Fruit fly (Drosophila melanogaster) whole organism: ENCODE results near the gene Kah.

Experiments
- Dll ChIP-seq: fragments of >200 bp; optimal IDR thresholded peaks from 2 replicates; lab custom pipeline; 2017
- EcR ChIP-seq, 2 experiments: fragments of >200 bp; optimal IDR thresholded peaks; 2 replicates each; lab custom pipeline; 2017; ENCODE audit warnings: missing biosample characterization in 2 of 2, missing genetic modification characterization in 2 of 2, missing genetic modification reagents in 2 of 2
- pan ChIP-seq: fragments of >200 bp; optimal IDR thresholded peaks from 2 replicates; lab custom pipeline; 2017
- psq ChIP-seq: fragments of >200 bp; optimal IDR thresholded peaks from 2 replicates; lab custom pipeline; 2017
- usp ChIP-seq: fragments of >200 bp; optimal IDR thresholded peaks from 2 replicates; lab custom pipeline; 2017; ENCODE audit warnings: missing biosample characterization, missing genetic modification characterization, mixed read lengths

- TF ChIP-seq psq (lab: Kevin White, UChicago) (no peak), Dll (lab: Kevin White, UChicago) (no peak), usp (no peak), EcR (GFP tag; optimal IDR thresholded peaks at IDR 0.05; lab: Kevin White, UChicago) (no peak), pan (lab: Kevin White, UChicago) (no peak)
Observed at dm6 chr3L:617926-618325, 28.9 kb upstream of the Kah start.
